Worm (Caenorhabditis elegans) whole organism, young adult: ENCODE measurements around the gene sra-39.

Experiments used
- D2030.7 ChIP-seq: fragments of 200-800 bp; sonication (Bioruptor generic); IDR thresholded peaks from 2 replicates; pipeline ENCODE4 v1.3.6; 2022; ENCODE audit warnings: missing genetic modification reagents, missing genetic modification characterization, missing compliant biosample characterization
- cebp-2 ChIP-seq: fragments of 200-800 bp; sonication (Bioruptor generic); IDR thresholded peaks from 2 replicates; pipeline ENCODE4 v1.3.6; 2022; ENCODE audit warnings: missing genetic modification characterization, missing compliant biosample characterization

DNA sequence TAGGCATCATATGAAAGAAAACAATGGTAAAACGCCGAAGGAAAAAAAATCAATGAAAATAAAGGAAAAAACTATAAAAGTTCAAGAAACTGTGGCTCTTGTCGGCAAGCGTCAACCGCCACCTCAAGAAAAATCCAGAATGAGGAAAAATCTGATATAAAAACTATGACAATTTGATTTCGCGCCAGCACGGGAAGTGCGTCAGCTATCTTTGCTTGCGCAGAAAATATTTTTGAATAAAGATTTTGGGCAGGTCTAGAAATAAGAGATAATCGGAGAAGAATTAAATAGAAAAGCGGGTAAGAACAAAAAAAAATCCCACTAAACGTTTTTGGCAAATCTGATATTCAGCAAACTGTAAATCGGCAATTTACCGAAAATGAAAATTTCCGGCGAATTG, 14.9 kb upstream of the sra-39 start:
- TF ChIP-seq cebp-2 (GFP tag; lab: Robert Waterston, UW): no peak
- TF ChIP-seq D2030.7 (GFP tag; lab: Robert Waterston, UW): no peak
